Fruit fly (Drosophila melanogaster) whole organism, embryonic: Measurements from ENCODE around the gene PEK.

Experiments used
- CG10321 ChIP-seq: fragments of 200-800 bp; sonication (Bioruptor generic); IDR thresholded peaks from 2 replicates; pipeline ENCODE4 v1.3.6; 2022; ENCODE audit warnings: missing biosample characterization, missing genetic modification characterization
- CG1603 ChIP-seq: fragments of 200-800 bp; sonication (Bioruptor generic); optimal IDR thresholded peaks from 2 replicates; lab custom pipeline; 2019; ENCODE audit warnings: missing biosample characterization, mild to moderate bottlenecking, missing genetic modification characterization, moderate library complexity
- CG8765 ChIP-seq: fragments of 200-800 bp; sonication (Bioruptor generic); IDR thresholded peaks from 2 replicates; pipeline ENCODE4 v1.3.6; 2022; ENCODE audit warnings: missing biosample characterization, missing genetic modification characterization
- Mad ChIP-seq: fragments of 200-800 bp; sonication (Bioruptor generic); optimal IDR thresholded peaks from 2 replicates; lab custom pipeline; 2016; ENCODE audit warnings: missing biosample characterization, missing genetic modification characterization
- Mes4 ChIP-seq: fragments of 200-800 bp; sonication (Bioruptor generic); optimal IDR thresholded peaks from 2 replicates; lab custom pipeline; 2016; ENCODE audit warnings: missing biosample characterization, missing genetic modification characterization
- Sin3A ChIP-seq: fragments of >200 bp; optimal IDR thresholded peaks from 2 replicates; lab custom pipeline; 2018
- ci ChIP-seq: fragments of 200-800 bp; sonication (Bioruptor generic); IDR thresholded peaks from 3 replicates; pipeline ENCODE4 v1.3.6; 2022; ENCODE audit warnings: missing biosample characterization, missing genetic modification characterization
- maf-S ChIP-seq: fragments of 200-800 bp; sonication (Bioruptor generic); optimal IDR thresholded peaks from 2 replicates; lab custom pipeline; 2016; ENCODE audit warnings: missing biosample characterization, missing genetic modification characterization
- nau ChIP-seq: fragments of 200-800 bp; sonication (Bioruptor generic); optimal IDR thresholded peaks from 3 replicates; lab custom pipeline; 2017; ENCODE audit warnings: missing biosample characterization, mild to moderate bottlenecking, missing genetic modification characterization, missing genetic modification reagents
- psq ChIP-seq: fragments of 200-800 bp; sonication (Bioruptor generic); optimal IDR thresholded peaks from 2 replicates; lab custom pipeline; 2017; ENCODE audit warnings: missing biosample characterization, missing genetic modification characterization

DNA sequence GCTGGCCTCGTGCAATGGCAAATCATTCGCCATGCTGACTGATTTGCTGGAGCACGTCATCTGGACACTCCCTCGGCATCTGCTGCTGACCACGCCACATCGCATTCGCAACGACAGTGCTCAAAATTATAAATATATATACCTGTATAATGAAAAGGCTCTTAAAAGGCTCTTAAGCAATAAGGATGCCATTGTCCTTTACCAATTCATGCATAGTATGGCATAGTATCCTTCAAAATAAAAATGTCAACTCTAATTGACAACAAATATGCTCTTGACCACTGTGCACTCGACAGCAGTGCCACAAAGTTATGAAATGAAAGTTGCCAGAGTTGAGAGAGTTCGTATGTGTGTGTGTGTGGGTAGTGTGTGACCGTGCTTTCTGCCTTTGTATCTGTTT, 42.4 kb downstream of the PEK start:
- TF ChIP-seq psq (GFP tag; lab: Kevin White, UChicago) = no peak
- TF ChIP-seq nau = no peak
- TF ChIP-seq maf-S (GFP tag; lab: Kevin White, UChicago) = no peak
- no peak for TF ChIP-seq CG8765
- TF ChIP-seq ci (GFP tag; lab: Robert Waterston, UW) = no peak
- TF ChIP-seq Mes4 (GFP tag; lab: Kevin White, UChicago) = no peak
- no peak for TF ChIP-seq Sin3A (lab: Kevin White, UChicago)
- TF ChIP-seq CG1603 (tag; lab: Kevin White, UChicago) = no peak
- no peak for TF ChIP-seq Mad (GFP tag; lab: Kevin White, UChicago)
- TF ChIP-seq CG10321 (GFP tag; lab: Robert Waterston, UW) = no peak
